ENCODE assay signal across 5 worm cellular contexts in genomic region chrIII:5546309-5546708, ce11.
TF ChIP-seq lines count a peak whose summit lies in the region.

No protein-coding gene starts in this region.

TF ChIP-seq in whole organism, L1 larva, 84 proteins besides CTCF, POLR2A, EP300 and RAD21:
- TF ChIP-seq fos-1 (tag; optimal IDR thresholded peaks at IDR 0.05; lab: Kevin White, UChicago), result peak; percentile 30
- no peak for TF ChIP-seq pax-3 (tag; optimal IDR thresholded peaks at IDR 0.05; lab: Kevin White, UChicago)
- peak; percentile 22 for TF ChIP-seq lin-14 (GFP tag; optimal IDR thresholded peaks at IDR 0.05; lab: Kevin White, UChicago)
- peak; percentile 29 for TF ChIP-seq skn-1 (tag; optimal IDR thresholded peaks at IDR 0.05; lab: Kevin White, UChicago)
- peak in 1 of 3 experiments; percentile 9 for TF ChIP-seq dpl-1 (GFP tag; optimal IDR thresholded peaks at IDR 0.05; lab: Kevin White, UChicago)
- peak; percentile 42 for TF ChIP-seq nhr-20 (tag; optimal IDR thresholded peaks at IDR 0.05; lab: Kevin White, UChicago)
- TF ChIP-seq lsy-2 (tag; optimal IDR thresholded peaks at IDR 0.05; lab: Kevin White, UChicago), result peak in 1 of 2 experiments; percentile 13
- no peak for TF ChIP-seq efl-1 (optimal IDR thresholded peaks at IDR 0.05; lab: Kevin White, UChicago)
- peak in 1 of 2 experiments; percentile 1 for TF ChIP-seq efl-1 (GFP tag; optimal IDR thresholded peaks at IDR 0.05 in 1 of 2; lab: Kevin White, UChicago)
- TF ChIP-seq elt-3 (tag; optimal IDR thresholded peaks at IDR 0.05; lab: Kevin White, UChicago), result peak in 1 of 6 experiments; percentile 55
- TF ChIP-seq snu-23 (GFP tag; optimal IDR thresholded peaks at IDR 0.05; lab: Kevin White, UChicago), result peak; percentile 25
- TF ChIP-seq ces-1 (GFP tag; optimal IDR thresholded peaks at IDR 0.05; lab: Kevin White, UChicago), result no peak
- no peak for TF ChIP-seq xbp-1 (tag; optimal IDR thresholded peaks at IDR 0.05; lab: Kevin White, UChicago)
- TF ChIP-seq blmp-1 (tag; optimal IDR thresholded peaks at IDR 0.05; lab: Kevin White, UChicago), result peak; percentile 23
TF ChIP-seq in whole organism, L1 larva: peak in this region for 10.

TF ChIP-seq in whole organism, L2 larva, 48 proteins besides CTCF, POLR2A, EP300 and RAD21:
- peak; percentile 12 for TF ChIP-seq nhr-25 (tag; optimal IDR thresholded peaks at IDR 0.05; lab: Kevin White, UChicago)
- TF ChIP-seq C34F6.9 (tag; optimal IDR thresholded peaks at IDR 0.05; lab: Kevin White, UChicago), result peak; percentile 21
- TF ChIP-seq nhr-21 (tag; optimal IDR thresholded peaks at IDR 0.05; lab: Kevin White, UChicago), result peak; percentile 30
- no peak for TF ChIP-seq mab-5 (tag; optimal IDR thresholded peaks at IDR 0.05; lab: Kevin White, UChicago)

TF ChIP-seq in whole organism, L3 larva, 47 proteins besides CTCF, POLR2A, EP300 and RAD21 (continues in another document):
- TF ChIP-seq ceh-16 (tag; optimal IDR thresholded peaks at IDR 0.05; lab: Kevin White, UChicago), result no peak
- TF ChIP-seq tbx-2 (tag; optimal IDR thresholded peaks at IDR 0.05; lab: Kevin White, UChicago), result no peak
- no peak for TF ChIP-seq nhr-12 (tag; optimal IDR thresholded peaks at IDR 0.05; lab: Kevin White, UChicago)
- no peak for TF ChIP-seq R02D3.7 (tag; optimal IDR thresholded peaks at IDR 0.05; lab: Kevin White, UChicago)
- no peak for TF ChIP-seq ceh-28 (tag; optimal IDR thresholded peaks at IDR 0.05; lab: Kevin White, UChicago)
- no peak for TF ChIP-seq nhr-237 (tag; optimal IDR thresholded peaks at IDR 0.05; lab: Kevin White, UChicago)
- TF ChIP-seq nhr-23 (tag; optimal IDR thresholded peaks at IDR 0.05; lab: Kevin White, UChicago), result peak; percentile 74
- TF ChIP-seq ceh-9 (tag; optimal IDR thresholded peaks at IDR 0.05; lab: Kevin White, UChicago), result no peak
- no peak for TF ChIP-seq nhr-76 (tag; optimal IDR thresholded peaks at IDR 0.05; lab: Kevin White, UChicago)
- no peak for TF ChIP-seq pha-4 (tag; optimal IDR thresholded peaks at IDR 0.05; lab: Kevin White, UChicago)
- no peak for TF ChIP-seq unc-39 (tag; optimal IDR thresholded peaks at IDR 0.05; lab: Kevin White, UChicago)
- TF ChIP-seq fos-1 (tag; optimal IDR thresholded peaks at IDR 0.05; lab: Kevin White, UChicago), result no peak
- TF ChIP-seq skn-1 (tag; optimal IDR thresholded peaks at IDR 0.05; lab: Kevin White, UChicago), result no peak
- TF ChIP-seq ztf-11 (tag; optimal IDR thresholded peaks at IDR 0.05; lab: Kevin White, UChicago), result no peak
- TF ChIP-seq nhr-43 (tag; optimal IDR thresholded peaks at IDR 0.05; lab: Kevin White, UChicago; ENCODE audit: poor library complexity, severe bottlenecking), result no peak
- TF ChIP-seq fkh-10 (GFP tag; optimal IDR thresholded peaks at IDR 0.05; lab: Kevin White, UChicago), result no peak
- no peak for TF ChIP-seq ceh-82 (tag; optimal IDR thresholded peaks at IDR 0.05; lab: Kevin White, UChicago)
- TF ChIP-seq pqm-1 (tag; optimal IDR thresholded peaks at IDR 0.05; lab: Kevin White, UChicago), result no peak
- peak; percentile 22 for TF ChIP-seq nhr-25 (tag; optimal IDR thresholded peaks at IDR 0.05; lab: Kevin White, UChicago)
- TF ChIP-seq sea-2 (GFP tag; optimal IDR thresholded peaks at IDR 0.05; lab: Kevin White, UChicago), result no peak
- peak; percentile 28 for TF ChIP-seq elt-1 (tag; optimal IDR thresholded peaks at IDR 0.05; lab: Kevin White, UChicago)
- TF ChIP-seq mdl-1 (tag; optimal IDR thresholded peaks at IDR 0.05; lab: Kevin White, UChicago), result no peak
- TF ChIP-seq nfya-1 (tag; optimal IDR thresholded peaks at IDR 0.05; lab: Kevin White, UChicago; ENCODE audit: insufficient read depth), result peak; percentile 10
- no peak for TF ChIP-seq ama-1 (optimal IDR thresholded peaks at IDR 0.05; lab: Kevin White, UChicago)
- no peak for TF ChIP-seq snpc-4 (tag; optimal IDR thresholded peaks at IDR 0.05; lab: Kevin White, UChicago)
- no peak for TF ChIP-seq lin-39 (tag; optimal IDR thresholded peaks at IDR 0.05; lab: Kevin White, UChicago)

TF ChIP-seq in whole organism, L4 larva, 104 proteins besides CTCF, POLR2A, EP300 and RAD21:
- TF ChIP-seq hlh-30 (tag; optimal IDR thresholded peaks at IDR 0.05; lab: Kevin White, UChicago; ENCODE audit: insufficient read depth) (peak; percentile 2), nhr-28 (tag; optimal IDR thresholded peaks at IDR 0.05; lab: Kevin White, UChicago) (peak; percentile 49), nhr-102 (tag; optimal IDR thresholded peaks at IDR 0.05; lab: Kevin White, UChicago) (no peak), nhr-48 (tag; optimal IDR thresholded peaks at IDR 0.05; lab: Kevin White, UChicago) (peak; percentile 19), dve-1 (tag; optimal IDR thresholded peaks at IDR 0.05; lab: Kevin White, UChicago; ENCODE audit: insufficient read depth) (peak; percentile 38), skn-1 (tag; optimal IDR thresholded peaks at IDR 0.05; lab: Kevin White, UChicago) (no peak), mdl-1 (tag; optimal IDR thresholded peaks at IDR 0.05; lab: Kevin White, UChicago) (peak in 1 of 2 experiments; percentile 51), mes-2 (tag; optimal IDR thresholded peaks at IDR 0.05; lab: Kevin White, UChicago; ENCODE audit: poor library complexity, severe bottlenecking) (peak; percentile 14)
TF ChIP-seq in whole organism, L4 larva: peak in this region for 6.

TF ChIP-seq in whole organism, young adult, 124 proteins besides CTCF, POLR2A, EP300 and RAD21:
- TF ChIP-seq nfya-2 (GFP tag; IDR thresholded peaks at IDR 0.05; lab: Robert Waterston, UW) (no peak), somi-1 (GFP tag; optimal IDR thresholded peaks at IDR 0.05; lab: Kevin White, UChicago) (no peak), B0019.2 (GFP tag; conservative IDR thresholded peaks at IDR 0.05; lab: Robert Waterston, UW) (no peak), snpc-1.1 (tag; optimal IDR thresholded peaks at IDR 0.05; lab: Kevin White, UChicago; ENCODE audit: insufficient read depth) (no peak), ztf-18 (tag; optimal IDR thresholded peaks at IDR 0.05; lab: Kevin White, UChicago) (no peak), cebp-1 (GFP tag; IDR thresholded peaks at IDR 0.05; lab: Robert Waterston, UW) (peak; percentile 61; the same call in 1 of the 2 replicates), cebp-1 (tag; optimal IDR thresholded peaks at IDR 0.05; lab: Kevin White, UChicago) (peak; percentile 92), tbx-9 (tag; optimal IDR thresholded peaks at IDR 0.05; lab: Kevin White, UChicago; ENCODE audit: borderline replicate concordance) (no peak)
TF ChIP-seq in whole organism, young adult: peak in this region for 1.
